Worm (Caenorhabditis elegans) whole organism, midembryonic: Measurements from ENCODE around the gene K09F6.7.

Source experiments
- ztf-23 ChIP-seq: fragments of 200-800 bp; sonication (Bioruptor generic); IDR thresholded peaks from 2 replicates; pipeline ENCODE4 v1.3.6; 2022; ENCODE audit warnings: missing genetic modification reagents, missing genetic modification characterization, missing compliant biosample characterization
- ztf-29 ChIP-seq: fragments of 200-800 bp; sonication (Bioruptor generic); IDR thresholded peaks from 2 replicates; pipeline ENCODE4 v1.3.6; 2022; ENCODE audit warnings: missing genetic modification reagents, missing genetic modification characterization, missing compliant biosample characterization

ce11 chrII:2335572-2335971 lies 43.6 kb upstream of the K09F6.7 start, which contains the start of gene F43C11.7:
- TF ChIP-seq ztf-23 (GFP tag; lab: Robert Waterston, UW), result no peak
- no peak for TF ChIP-seq ztf-29
